Worm (Caenorhabditis elegans): ENCODE results near the gene C52E2.3.

ce11 chrII:1899934-1900333, 48.9 kb downstream of the C52E2.3 start, which contains the start of gene math-24:
- no peak for TF ChIP-seq pha-4 (tag; optimal IDR thresholded peaks at IDR 0.05)
- TF ChIP-seq unc-62 (GFP tag; optimal IDR thresholded peaks at IDR 0.05): no peak
- no peak for TF ChIP-seq lin-35 (GFP tag; optimal IDR thresholded peaks at IDR 0.05)
- no peak for TF ChIP-seq snpc-4 (GFP tag; optimal IDR thresholded peaks at IDR 0.05)
- no peak for TF ChIP-seq snpc-4 (tag; optimal IDR thresholded peaks at IDR 0.05)
- no peak for TF ChIP-seq F55B11.4 (tag; optimal IDR thresholded peaks at IDR 0.05; ENCODE audit: borderline replicate concordance, insufficient read depth)
- TF ChIP-seq ztf-22 (GFP tag; optimal IDR thresholded peaks at IDR 0.05): no peak
- no peak for TF ChIP-seq ama-1 (optimal IDR thresholded peaks at IDR 0.05)
- TF ChIP-seq ama-1 (GFP tag; optimal IDR thresholded peaks at IDR 0.05): no peak
- TF ChIP-seq ekl-4 (GFP tag; IDR thresholded peaks at IDR 0.05): no peak

All from whole organism, young adult.